Worm (Caenorhabditis elegans): Measurements from ENCODE around the gene duo-1.

The duo-1 gene

DNA sequence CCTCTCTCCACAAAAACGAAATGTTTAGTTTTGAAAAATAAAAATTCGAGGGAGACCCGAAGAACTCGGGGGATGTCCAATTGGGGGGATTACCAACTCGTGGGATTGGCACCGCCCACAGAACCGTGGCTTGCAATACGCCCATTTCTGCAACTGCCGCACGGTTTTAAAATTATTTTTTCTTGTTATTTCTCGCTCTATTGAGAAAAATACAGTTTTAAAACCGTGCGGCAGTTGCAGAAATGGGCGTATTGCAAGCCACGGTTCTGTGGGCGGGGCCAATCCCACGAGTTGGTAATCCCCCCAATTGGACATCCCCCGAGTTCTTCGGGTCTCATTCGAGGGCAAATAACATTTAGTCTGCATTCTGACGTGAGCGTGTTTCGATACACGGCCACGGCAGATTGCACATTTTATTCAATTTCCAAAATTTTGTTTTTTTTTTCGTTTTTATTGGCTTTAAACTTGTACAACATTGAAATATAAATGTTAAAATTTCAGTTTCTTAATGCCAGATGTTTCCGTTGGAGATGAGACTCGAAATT is 49.5 kb upstream of the duo-1 start, which contains the start of the genes C55A6.1 and C55A6.10 (continued):
- TF ChIP-seq saeg-2 (GFP tag; IDR thresholded peaks at IDR 0.05) (peak; percentile 60; the same call in 1 of the 2 replicates), spr-1 (tag; optimal IDR thresholded peaks at IDR 0.05) (peak; percentile 62), hif-1 (tag; optimal IDR thresholded peaks at IDR 0.05) (peak in 1 of 2 experiments; percentile 23), nhr-77 (tag; optimal IDR thresholded peaks at IDR 0.05) (peak; percentile 11), aha-1 (tag) (peak; percentile 55), unc-130 (GFP tag; optimal IDR thresholded peaks at IDR 0.05) (peak; percentile 85)

DNA sequence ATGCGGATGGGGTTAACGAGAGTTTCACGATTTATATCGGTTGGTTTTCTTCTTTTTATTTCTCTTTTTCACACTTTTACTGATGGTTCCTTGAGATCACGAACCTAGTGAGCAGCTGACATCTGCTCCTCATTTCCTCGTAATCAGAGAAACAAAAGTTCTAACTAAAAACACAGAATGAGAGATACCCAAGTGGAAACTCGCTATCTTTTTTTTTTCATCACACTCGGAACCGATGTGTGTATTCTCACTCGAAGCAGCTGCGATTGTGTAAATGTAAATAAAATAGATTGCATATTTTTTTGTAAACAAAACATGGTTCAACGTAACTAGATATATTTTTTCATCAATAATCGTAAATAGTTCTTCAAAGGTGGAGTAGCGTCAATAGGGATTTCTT is 48.1 kb upstream of the duo-1 start:
- TF ChIP-seq daf-16 (GFP tag; optimal IDR thresholded peaks at IDR 0.05) (peak in 1 of 2 experiments; percentile 97), daf-16 (tag; optimal IDR thresholded peaks at IDR 0.05) (no peak), snpc-4 (tag; optimal IDR thresholded peaks at IDR 0.05) (no peak), hlh-11 (tag; optimal IDR thresholded peaks at IDR 0.05) (peak; percentile 51), nhr-11 (tag; optimal IDR thresholded peaks at IDR 0.05) (peak; percentile 24), aly-2 (tag; optimal IDR thresholded peaks at IDR 0.05) (no peak)

DNA sequence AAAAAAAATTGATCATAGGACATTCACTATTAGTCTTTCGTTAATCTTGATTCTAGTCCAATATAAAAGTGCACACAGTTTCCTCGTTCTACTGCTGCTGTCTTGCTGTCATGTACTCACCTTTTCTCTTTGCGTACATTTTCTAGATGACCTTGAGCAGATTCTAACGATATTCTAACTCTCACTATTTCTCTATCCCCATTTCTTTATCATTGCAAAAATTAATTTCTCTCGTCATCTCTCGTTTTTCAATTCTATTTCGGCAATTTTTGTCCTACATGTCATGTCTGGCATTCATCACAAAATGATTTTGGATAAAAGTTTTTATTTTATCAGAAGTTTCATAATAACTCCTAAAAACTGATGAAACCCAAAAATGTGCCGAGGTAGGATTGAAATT is 45.7 kb upstream of the duo-1 start, which contains the start of gene ttll-5:
TSS of gene ttll-5 (plus strand) at position 288 of the 400 bp plus-strand sequence.
- TF ChIP-seq ZK546.5 (tag; optimal IDR thresholded peaks at IDR 0.05): no peak
- no peak for TF ChIP-seq hlh-11 (tag; optimal IDR thresholded peaks at IDR 0.05)
- TF ChIP-seq nhr-28 (tag; optimal IDR thresholded peaks at IDR 0.05): peak; percentile 36
- TF ChIP-seq nhr-25 (tag; optimal IDR thresholded peaks at IDR 0.05; ENCODE audit: borderline replicate concordance, insufficient read depth): peak; percentile 8

DNA sequence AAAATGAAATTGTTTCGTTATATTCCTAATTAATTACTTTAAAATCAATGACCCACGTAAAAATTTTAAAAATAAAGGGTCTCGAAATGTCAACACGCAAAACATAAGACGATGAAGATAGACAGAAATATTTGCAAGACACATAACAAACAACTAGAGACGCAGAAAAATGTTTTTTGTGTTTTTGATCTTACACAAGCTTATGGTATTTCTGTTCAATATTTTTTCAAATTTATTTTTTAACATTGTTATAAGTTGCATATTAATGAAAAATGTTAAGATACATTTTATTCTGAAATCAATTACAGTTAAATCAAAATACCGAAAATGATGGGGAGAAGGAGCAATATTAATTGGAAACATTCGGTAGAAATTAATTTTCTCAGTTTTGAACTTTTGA is 41.0 kb upstream of the duo-1 start, which contains the start of gene C55A6.3:
TSS of gene C55A6.3 (minus strand) at position 101 of the 400 bp plus-strand sequence.
- peak in 1 of 2 experiments; percentile 34 for TF ChIP-seq unc-62 (GFP tag; optimal IDR thresholded peaks at IDR 0.05 in 1 of 2)
- no peak for TF ChIP-seq unc-62 (tag; optimal IDR thresholded peaks at IDR 0.05)
- TF ChIP-seq snpc-4 (tag; optimal IDR thresholded peaks at IDR 0.05): no peak
- TF ChIP-seq egl-27 (tag; optimal IDR thresholded peaks at IDR 0.05): no peak
- no peak for TF ChIP-seq daf-16 (GFP tag; optimal IDR thresholded peaks at IDR 0.05)
- peak; percentile 9 for TF ChIP-seq daf-16 (tag; optimal IDR thresholded peaks at IDR 0.05)
- no peak for TF ChIP-seq nhr-25 (tag; optimal IDR thresholded peaks at IDR 0.05; ENCODE audit: borderline replicate concordance, insufficient read depth)
- no peak for TF ChIP-seq ZK546.5 (tag; optimal IDR thresholded peaks at IDR 0.05)

DNA sequence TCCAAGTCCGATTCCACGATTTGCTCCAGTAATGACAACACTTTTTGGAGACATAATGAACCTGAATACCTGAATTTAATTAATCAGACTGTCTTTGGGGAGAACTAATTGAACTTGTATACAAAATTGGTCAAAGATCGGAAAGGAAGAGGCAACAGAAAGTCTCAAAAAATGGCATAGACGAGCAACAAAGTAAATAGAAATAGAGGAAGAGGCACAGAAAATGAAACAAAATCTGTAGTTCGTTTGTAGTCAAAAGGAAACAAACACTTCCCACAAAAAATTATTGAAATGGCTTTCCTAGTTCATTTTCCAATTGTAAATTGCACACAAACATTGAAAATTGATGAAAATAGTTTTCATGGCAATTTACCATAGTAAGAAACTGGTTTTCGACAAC is 39.8 kb upstream of the duo-1 start, which contains the start of gene C55A6.6:
TSS of gene C55A6.6 (minus strand) at position 61 of the 400 bp plus-strand sequence.
- TF ChIP-seq daf-16 (GFP tag; optimal IDR thresholded peaks at IDR 0.05): no peak
- TF ChIP-seq daf-16 (tag; optimal IDR thresholded peaks at IDR 0.05): peak; percentile 15
- no peak for TF ChIP-seq tra-1 (GFP tag; IDR thresholded peaks at IDR 0.05)
- TF ChIP-seq spr-1 (tag; optimal IDR thresholded peaks at IDR 0.05): no peak
- peak; percentile 81 for TF ChIP-seq nhr-28 (tag; optimal IDR thresholded peaks at IDR 0.05)
- TF ChIP-seq nhr-41 (GFP tag; IDR thresholded peaks at IDR 0.05): no peak
- TF ChIP-seq Y75B8A.6 (GFP tag; IDR thresholded peaks at IDR 0.05): no peak
- peak; percentile 4 for TF ChIP-seq pqm-1 (tag; optimal IDR thresholded peaks at IDR 0.05)
- TF ChIP-seq lin-13 (GFP tag; optimal IDR thresholded peaks at IDR 0.05): no peak
- TF ChIP-seq lin-39 (tag; optimal IDR thresholded peaks at IDR 0.05): no peak
- no peak for TF ChIP-seq ZK337.2 (GFP tag; IDR thresholded peaks at IDR 0.05)

DNA sequence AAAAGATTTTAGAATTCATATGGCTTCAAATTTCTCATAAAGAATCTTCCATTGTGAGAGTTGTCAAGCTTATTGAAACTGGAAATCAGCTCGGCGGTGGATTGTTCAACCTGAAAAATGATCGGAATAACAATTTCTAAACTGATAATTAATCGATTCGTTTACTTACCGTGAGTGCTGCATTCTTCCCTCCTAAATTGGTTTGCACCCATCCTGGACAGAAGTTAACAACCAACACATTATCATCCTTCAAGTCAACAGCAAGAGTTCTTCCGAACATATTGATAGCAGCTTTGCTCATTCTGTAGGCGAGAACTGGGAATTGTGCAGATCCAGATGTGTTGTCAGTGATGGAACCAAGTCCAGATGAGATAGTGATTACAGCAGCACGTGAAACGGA is 39.3 kb upstream of the duo-1 start:
- TF ChIP-seq ceh-62 (tag; optimal IDR thresholded peaks at IDR 0.05): no peak
- no peak for TF ChIP-seq lim-7 (GFP tag; IDR thresholded peaks at IDR 0.05)
- TF ChIP-seq pqm-1 (tag; optimal IDR thresholded peaks at IDR 0.05): no peak
- TF ChIP-seq gei-8 (GFP tag; optimal IDR thresholded peaks at IDR 0.05): no peak
- no peak for TF ChIP-seq lin-29 (GFP tag; IDR thresholded peaks at IDR 0.05)
- TF ChIP-seq madf-5 (GFP tag; IDR thresholded peaks at IDR 0.05): no peak
- peak in 1 of 2 experiments; percentile 98 for TF ChIP-seq unc-62 (GFP tag; optimal IDR thresholded peaks at IDR 0.05 in 1 of 2)
- TF ChIP-seq unc-62 (tag; optimal IDR thresholded peaks at IDR 0.05): no peak
- TF ChIP-seq snpc-1.2 (GFP tag; IDR thresholded peaks at IDR 0.05): no peak
